Worm (Caenorhabditis elegans): ENCODE data around the gene ZK105.3.

Gene ZK105.3

DNA sequence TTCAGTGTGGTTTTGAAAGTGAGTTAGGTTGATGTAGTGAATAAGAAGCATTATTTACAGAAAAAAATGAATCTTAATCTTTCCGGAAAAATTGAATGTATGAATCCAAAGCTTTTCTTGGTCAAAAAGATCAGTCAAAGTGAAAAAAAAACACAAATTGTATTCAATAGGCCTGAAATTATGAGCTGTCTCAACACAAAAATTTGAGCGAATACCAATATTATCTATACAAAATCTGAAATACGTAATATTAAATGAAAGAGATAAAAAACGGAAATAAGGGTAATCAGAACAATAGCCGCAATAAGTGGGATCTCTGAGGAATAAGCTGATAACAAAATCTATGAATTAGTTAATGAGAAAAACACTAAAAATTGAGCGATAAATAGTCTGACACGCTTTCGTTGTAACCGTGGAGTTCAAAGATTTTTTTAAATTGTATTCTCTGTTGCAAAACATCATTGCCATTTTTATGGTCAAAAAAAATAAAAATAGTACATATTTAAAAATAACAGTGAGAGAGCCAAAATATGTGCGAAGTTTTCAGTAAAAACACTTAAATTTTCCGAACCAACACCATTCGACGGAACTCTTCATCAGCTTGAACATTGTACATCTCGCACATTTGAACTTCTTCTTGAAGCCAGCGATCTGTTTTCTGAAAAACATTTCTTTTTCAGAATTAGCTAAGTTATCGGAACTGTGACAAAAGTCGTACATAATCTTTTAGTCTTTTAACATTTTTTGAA, 12.9 kb upstream of the ZK105.3 start, which contains the start of gene sre-11:
Gene sre-11 (minus strand): TSS at position 51 of the 749 bp plus-strand sequence.
- TF ChIP-seq unc-62 (GFP tag; optimal IDR thresholded peaks at IDR 0.05 in 1 of 2): peak in 1 of 2 experiments; percentile 68
- no peak for TF ChIP-seq unc-62 (tag; optimal IDR thresholded peaks at IDR 0.05)
- no peak for TF ChIP-seq Y75B8A.6 (GFP tag; IDR thresholded peaks at IDR 0.05)

ce11 chrV:7686189-7686588, 10.8 kb upstream of the ZK105.3 start, which contains the start of the genes nhr-94 and nhr-152:
nhr-94 (minus strand) TSS chrV:7686335.
nhr-152 (plus strand) TSS chrV:7686350.
- no peak for TF ChIP-seq lin-29 (GFP tag; IDR thresholded peaks at IDR 0.05)
- no peak for TF ChIP-seq ztf-7 (tag; optimal IDR thresholded peaks at IDR 0.05)
- no peak for TF ChIP-seq daf-12 (tag; optimal IDR thresholded peaks at IDR 0.05)
- TF ChIP-seq nhr-42 (GFP tag; IDR thresholded peaks at IDR 0.05): no peak
- no peak for TF ChIP-seq attf-4 (tag; optimal IDR thresholded peaks at IDR 0.05)
- no peak for TF ChIP-seq dmd-6 (GFP tag; IDR thresholded peaks at IDR 0.05)
- no peak for TF ChIP-seq mxl-2 (GFP tag; conservative IDR thresholded peaks at IDR 0.05)
- no peak for TF ChIP-seq ZK546.5 (tag; optimal IDR thresholded peaks at IDR 0.05)
- no peak for TF ChIP-seq ZK337.2 (GFP tag; IDR thresholded peaks at IDR 0.05)
- TF ChIP-seq T26A8.4 (GFP tag; IDR thresholded peaks at IDR 0.05): no peak
- no peak for TF ChIP-seq cey-2 (tag; optimal IDR thresholded peaks at IDR 0.05; ENCODE audit: borderline replicate concordance, insufficient read depth)
- no peak for TF ChIP-seq lin-13 (GFP tag; optimal IDR thresholded peaks at IDR 0.05)
- TF ChIP-seq lin-38 (GFP tag; IDR thresholded peaks at IDR 0.05): no peak
- no peak for TF ChIP-seq madf-5 (GFP tag; IDR thresholded peaks at IDR 0.05)
- no peak for TF ChIP-seq F37D6.2 (tag; optimal IDR thresholded peaks at IDR 0.05)
- TF ChIP-seq zip-2 (tag; optimal IDR thresholded peaks at IDR 0.05): no peak
- no peak for TF ChIP-seq ceh-62 (tag; optimal IDR thresholded peaks at IDR 0.05)
- peak; percentile 58 for TF ChIP-seq hlh-30 (tag; optimal IDR thresholded peaks at IDR 0.05; ENCODE audit: insufficient read depth)
- TF ChIP-seq ceh-28 (tag; optimal IDR thresholded peaks at IDR 0.05): no peak
- peak; percentile 46 for TF ChIP-seq nhr-28 (tag; optimal IDR thresholded peaks at IDR 0.05)
- no peak for TF ChIP-seq pha-4 (GFP tag; IDR thresholded peaks at IDR 0.05)
- TF ChIP-seq pha-4 (tag; optimal IDR thresholded peaks at IDR 0.05): no peak
- TF ChIP-seq ceh-82 (tag; optimal IDR thresholded peaks at IDR 0.05): no peak
- TF ChIP-seq zfp-3 (GFP tag; conservative IDR thresholded peaks at IDR 0.05): no peak
- no peak for TF ChIP-seq mep-1 (tag; optimal IDR thresholded peaks at IDR 0.05)
- no peak for TF ChIP-seq nhr-237 (tag; optimal IDR thresholded peaks at IDR 0.05)
- no peak for TF ChIP-seq mdt-29 (GFP tag; IDR thresholded peaks at IDR 0.05)
- no peak for TF ChIP-seq Y105C5A.15 (GFP tag; IDR thresholded peaks at IDR 0.05)
- no peak for TF ChIP-seq sdz-12 (GFP tag; optimal IDR thresholded peaks at IDR 0.05)
- TF ChIP-seq madf-9 (GFP tag; conservative IDR thresholded peaks at IDR 0.05): no peak
- peak; percentile 60 for TF ChIP-seq aha-1 (tag)
- no peak for TF ChIP-seq unc-39 (tag; optimal IDR thresholded peaks at IDR 0.05)
- TF ChIP-seq nhr-25 (tag; optimal IDR thresholded peaks at IDR 0.05; ENCODE audit: borderline replicate concordance, insufficient read depth): peak; percentile 0
- no peak for TF ChIP-seq dpl-1 (GFP tag; optimal IDR thresholded peaks at IDR 0.05)
- no peak for TF ChIP-seq zag-1 (tag; optimal IDR thresholded peaks at IDR 0.05)
- TF ChIP-seq duxl-1 (tag; optimal IDR thresholded peaks at IDR 0.05; ENCODE audit: poor library complexity): no peak
- TF ChIP-seq F26F4.8 (GFP tag; conservative IDR thresholded peaks at IDR 0.05): no peak
- peak; percentile 59 for TF ChIP-seq mxl-3 (GFP tag; optimal IDR thresholded peaks at IDR 0.05)

Measured in whole organism, L4 larva.